Fruit fly (Drosophila melanogaster) whole organism, wandering third instar larva: ENCODE data around the gene CG15484.

Experiments
- Abd-B ChIP-seq: fragments of >200 bp; optimal IDR thresholded peaks from 2 replicates; lab custom pipeline; 2017; ENCODE audit warnings: missing biosample characterization, missing genetic modification characterization
- CG32264 ChIP-seq: fragments of 200-800 bp; sonication (Bioruptor generic); optimal IDR thresholded peaks from 2 replicates; lab custom pipeline; 2016; ENCODE audit warnings: missing biosample characterization, missing genetic modification characterization
- CG9705 ChIP-seq: fragments of 200-800 bp; sonication (Bioruptor generic); optimal IDR thresholded peaks from 2 replicates; lab custom pipeline; 2018; ENCODE audit warnings: missing biosample characterization, mild to moderate bottlenecking, missing genetic modification characterization
- CrebA ChIP-seq: fragments of 200-800 bp; sonication (Bioruptor generic); optimal IDR thresholded peaks from 2 replicates; lab custom pipeline; 2016; ENCODE audit warnings: missing biosample characterization, mild to moderate bottlenecking, missing genetic modification characterization, borderline replicate concordance
- Dfd ChIP-seq: fragments of >200 bp; optimal IDR thresholded peaks from 2 replicates; lab custom pipeline; 2017; ENCODE audit warnings: missing biosample characterization, missing genetic modification characterization
- Dif ChIP-seq: fragments of 200-275, 200-300 bp; sonication (Bioruptor generic); optimal IDR thresholded peaks from 2 replicates; lab custom pipeline; 2018; ENCODE audit warnings: missing biosample characterization, missing genetic modification characterization; ENCODE audit not compliant: partially characterized antibody
- GATAd ChIP-seq: sonication (Bioruptor generic); optimal IDR thresholded peaks from 2 replicates; lab custom pipeline; 2016; ENCODE audit warnings: missing biosample characterization, missing genetic modification characterization
- HLH106 ChIP-seq: fragments of 200-800 bp; optimal IDR thresholded peaks from 3 replicates; lab custom pipeline; 2019; ENCODE audit warnings: missing biosample characterization, mild to moderate bottlenecking, missing genetic modification characterization, moderate library complexity
- Hnf4 ChIP-seq: fragments of 200-800 bp; sonication (Bioruptor generic); optimal IDR thresholded peaks from 2 replicates; lab custom pipeline; 2016; ENCODE audit warnings: missing biosample characterization, mild to moderate bottlenecking, missing genetic modification characterization
- Hr78 ChIP-seq: fragments of >200 bp; optimal IDR thresholded peaks from 2 replicates; lab custom pipeline; 2017; ENCODE audit warnings: missing biosample characterization, missing genetic modification characterization
- Hr83 ChIP-seq: fragments of 200-300 bp; sonication (Bioruptor generic); optimal IDR thresholded peaks from 2 replicates; lab custom pipeline; 2016; ENCODE audit warnings: missing biosample characterization, mild to moderate bottlenecking, missing genetic modification characterization, moderate library complexity; ENCODE audit not compliant: poor library complexity, severe bottlenecking
- Jra ChIP-seq: sonication (Bioruptor generic); optimal IDR thresholded peaks from 2 replicates; lab custom pipeline; 2016; ENCODE audit warnings: missing biosample characterization, missing genetic modification characterization
- Mio ChIP-seq: sonication (Bioruptor generic); optimal IDR thresholded peaks from 2 replicates; lab custom pipeline; 2016; ENCODE audit warnings: missing biosample characterization, missing genetic modification characterization
- Myc ChIP-seq: fragments of >200 bp; optimal IDR thresholded peaks from 2 replicates; lab custom pipeline; 2017
- N ChIP-seq: fragments of >200 bp; optimal IDR thresholded peaks from 2 replicates; lab custom pipeline; 2018; ENCODE audit warnings: missing biosample characterization, missing external identifiers, missing genetic modification characterization
- OdsH ChIP-seq: fragments of 200-800 bp; sonication (Bioruptor generic); optimal IDR thresholded peaks from 2 replicates; lab custom pipeline; 2016; ENCODE audit warnings: missing biosample characterization, mild to moderate bottlenecking, missing genetic modification characterization
- Rel ChIP-seq, 2 experiments: fragments of 200-800 bp; sonication (Bioruptor generic) in 1 of 2; optimal IDR thresholded peaks; 2 replicates in 1 of 2; 3 replicates in 1 of 2; lab custom pipeline; 2016 to 2019; ENCODE audit warnings: mild to moderate bottlenecking in 2 of 2, missing biosample characterization in 2 of 2, missing genetic modification characterization in 2 of 2, moderate library complexity in 1 of 2
- Sp1 ChIP-seq: fragments of 200-800 bp; sonication (Bioruptor generic); optimal IDR thresholded peaks from 3 replicates; lab custom pipeline; 2019; ENCODE audit warnings: missing biosample characterization, mild to moderate bottlenecking, missing genetic modification characterization, moderate library complexity
- Vsx2 ChIP-seq: fragments of 200-300, 225-300 bp; sonication (Bioruptor generic); optimal IDR thresholded peaks from 2 replicates; lab custom pipeline; 2018; ENCODE audit warnings: missing biosample characterization, missing genetic modification characterization; ENCODE audit not compliant: partially characterized antibody
- br ChIP-seq: fragments of 200-800 bp; sonication (Bioruptor generic); optimal IDR thresholded peaks from 2 replicates; lab custom pipeline; 2016; ENCODE audit warnings: missing biosample characterization, missing genetic modification characterization
- brk ChIP-seq: fragments of 200-800 bp; sonication (Bioruptor generic); optimal IDR thresholded peaks from 2 replicates; lab custom pipeline; 2016; ENCODE audit warnings: missing biosample characterization, mild to moderate bottlenecking, missing genetic modification characterization
- dl ChIP-seq, 2 experiments: fragments of 175-275, 200-275 bp in 1 of 2; fragments of 200-275 bp in 1 of 2; sonication (Bioruptor generic); optimal IDR thresholded peaks; lab custom pipeline; 2018; ENCODE audit warnings: mild to moderate bottlenecking in 2 of 2, missing biosample characterization in 2 of 2, missing genetic modification characterization in 2 of 2, moderate library complexity in 2 of 2; ENCODE audit not compliant: partially characterized antibody in 2 of 2, insufficient read depth in 1 of 2
- dmrt93B ChIP-seq: fragments of 200-800 bp; sonication (Bioruptor generic); optimal IDR thresholded peaks from 2 replicates; lab custom pipeline; 2018; ENCODE audit warnings: missing biosample characterization, mild to moderate bottlenecking, missing genetic modification characterization
- dsf ChIP-seq: sonication (Bioruptor generic); optimal IDR thresholded peaks from 2 replicates; lab custom pipeline; 2016; ENCODE audit warnings: missing biosample characterization, missing genetic modification characterization, borderline replicate concordance
- ey ChIP-seq: fragments of 200-800 bp; sonication (Bioruptor generic); optimal IDR thresholded peaks from 2 replicates; lab custom pipeline; 2016; ENCODE audit warnings: missing biosample characterization, missing genetic modification characterization
- foxo ChIP-seq, 2 experiments: fragments of 200-800 bp; sonication (Bioruptor generic); optimal IDR thresholded peaks; 2 replicates in 1 of 2; 3 replicates in 1 of 2; lab custom pipeline; 2016 to 2017; ENCODE audit warnings: missing biosample characterization in 2 of 2, missing genetic modification characterization in 2 of 2
- fru ChIP-seq: fragments of 200-800 bp; sonication (Bioruptor generic); optimal IDR thresholded peaks from 3 replicates; lab custom pipeline; 2016; ENCODE audit warnings: missing biosample characterization, mild to moderate bottlenecking, missing genetic modification characterization
- h ChIP-seq: fragments of 200-800 bp; sonication (Bioruptor generic); optimal IDR thresholded peaks from 3 replicates; lab custom pipeline; 2016; ENCODE audit warnings: missing biosample characterization, mild to moderate bottlenecking, missing genetic modification characterization
- jim ChIP-seq: fragments of 175-275, 200-325 bp; sonication (Bioruptor generic); optimal IDR thresholded peaks from 2 replicates; lab custom pipeline; 2016; ENCODE audit warnings: missing biosample characterization, mild to moderate bottlenecking, missing genetic modification characterization
- lola ChIP-seq: fragments of >200 bp; optimal IDR thresholded peaks from 2 replicates; lab custom pipeline; 2017; ENCODE audit warnings: missing biosample characterization, missing genetic modification characterization
- pan ChIP-seq: fragments of >200 bp; optimal IDR thresholded peaks from 2 replicates; lab custom pipeline; 2017
- psq ChIP-seq: fragments of 200-800 bp; sonication (Bioruptor generic); optimal IDR thresholded peaks from 3 replicates; lab custom pipeline; 2017; ENCODE audit warnings: missing biosample characterization, mild to moderate bottlenecking, missing genetic modification characterization, moderate library complexity
- rgr ChIP-seq: fragments of 200-800 bp; sonication (Bioruptor generic); optimal IDR thresholded peaks from 3 replicates; lab custom pipeline; 2016; ENCODE audit warnings: missing biosample characterization, mild to moderate bottlenecking, missing genetic modification characterization
- sage ChIP-seq: fragments of 200-800 bp; sonication (Bioruptor generic); optimal IDR thresholded peaks from 2 replicates; lab custom pipeline; 2016; ENCODE audit warnings: missing biosample characterization, mild to moderate bottlenecking, missing genetic modification characterization
- sv ChIP-seq: fragments of 200-800 bp; sonication (Bioruptor generic); optimal IDR thresholded peaks from 3 replicates; lab custom pipeline; 2016; ENCODE audit warnings: missing biosample characterization, missing genetic modification characterization
- tai ChIP-seq: sonication (Bioruptor generic); optimal IDR thresholded peaks from 2 replicates; lab custom pipeline; 2016; ENCODE audit warnings: missing biosample characterization, missing genetic modification characterization
- usp ChIP-seq: fragments of >200 bp; optimal IDR thresholded peaks from 2 replicates; lab custom pipeline; 2017; ENCODE audit warnings: missing biosample characterization, missing genetic modification characterization
- woc ChIP-seq: sonication (Bioruptor generic); optimal IDR thresholded peaks from 2 replicates; lab custom pipeline; 2016; ENCODE audit warnings: missing biosample characterization, mild to moderate bottlenecking, missing genetic modification characterization

The CG15484 gene

DNA sequence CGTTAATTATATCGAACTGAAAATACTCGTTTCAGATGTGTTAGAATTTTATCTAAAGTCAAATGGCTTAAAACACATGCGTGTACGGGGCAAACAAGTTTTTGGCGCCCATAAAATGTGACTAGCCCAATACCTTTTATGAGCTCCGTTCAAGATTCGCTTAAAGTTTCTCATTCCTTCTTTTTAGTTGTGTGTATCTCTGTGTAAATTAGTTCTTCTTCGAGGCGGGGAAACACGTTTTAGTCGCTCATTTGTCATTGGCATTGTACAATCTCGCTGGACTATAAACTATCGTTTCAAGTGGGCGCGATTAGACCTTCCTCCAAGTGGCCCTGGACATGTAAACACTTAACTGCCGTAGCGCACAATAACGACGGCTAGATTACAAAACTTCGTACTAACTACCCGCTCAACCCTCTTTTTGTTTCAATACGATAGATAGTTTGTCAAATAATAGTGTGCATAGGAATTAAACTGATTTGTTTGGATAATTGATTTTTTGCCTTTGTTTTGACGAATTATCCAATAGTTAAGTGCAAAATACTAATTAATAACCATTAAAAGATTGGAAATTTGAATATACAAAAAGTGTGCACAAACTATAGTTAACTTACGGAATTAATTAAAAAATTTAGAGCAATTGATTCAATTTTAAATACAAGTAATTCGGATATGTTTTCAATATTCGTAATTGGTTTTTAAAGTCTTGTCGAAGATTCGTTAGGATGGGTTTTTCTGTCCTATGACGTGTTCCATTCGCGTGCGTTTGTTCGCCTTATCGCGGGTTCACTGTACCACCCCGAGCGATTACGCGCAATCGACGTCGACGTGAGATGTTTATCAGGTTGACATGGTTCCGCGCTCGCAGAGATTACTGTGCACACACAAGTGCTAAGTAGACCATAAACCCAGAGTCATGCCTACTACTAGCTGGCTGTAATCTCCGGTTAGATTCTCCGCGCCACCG, 13.2 kb upstream of the CG15484 start:
- peak; percentile 30 for TF ChIP-seq OdsH (GFP tag; lab: Kevin White, UChicago)
- no peak for TF ChIP-seq Dfd (GFP tag; lab: Kevin White, UChicago)
- peak; percentile 29 for TF ChIP-seq brk (GFP tag; lab: Kevin White, UChicago)
- peak; percentile 10 for TF ChIP-seq rgr (GFP tag; lab: Kevin White, UChicago)
- TF ChIP-seq GATAd (GFP tag; lab: Kevin White, UChicago) = no peak
- no peak for TF ChIP-seq br (GFP tag; lab: Kevin White, UChicago)
- TF ChIP-seq N (GFP tag; lab: Kevin White, UChicago) = no peak
- TF ChIP-seq CG9705 = no peak
- peak; percentile 37 for TF ChIP-seq ey (GFP tag; lab: Kevin White, UChicago)
- TF ChIP-seq Abd-B (GFP tag; lab: Kevin White, UChicago) = no peak
- TF ChIP-seq sage (GFP tag; lab: Kevin White, UChicago) = peak; percentile 2
- TF ChIP-seq dsf (GFP tag; lab: Kevin White, UChicago) = no peak
- TF ChIP-seq Vsx2 = no peak
- no peak for TF ChIP-seq pan
- TF ChIP-seq Hr78 (GFP tag; lab: Kevin White, UChicago) = no peak
- no peak for TF ChIP-seq usp (GFP tag; lab: Kevin White, UChicago)
- TF ChIP-seq CG32264 (GFP tag; lab: Kevin White, UChicago) = peak; percentile 11
- TF ChIP-seq Dif (GFP tag; lab: Kevin White, UChicago) = no peak
- TF ChIP-seq CrebA (GFP tag; lab: Kevin White, UChicago) = no peak
- TF ChIP-seq foxo (GFP tag; optimal IDR thresholded peaks at IDR 0.05; lab: Kevin White, UChicago) = peak in 1 of 2 experiments; percentile 43
- no peak for TF ChIP-seq dl (GFP tag; optimal IDR thresholded peaks at IDR 0.05; lab: Kevin White, UChicago; ENCODE audit: insufficient read depth in 1 of 2, partially characterized antibody in 2 of 2)
- TF ChIP-seq Sp1 (GFP tag; lab: Kevin White, UChicago) = no peak
- TF ChIP-seq sv = no peak
- TF ChIP-seq Mio (GFP tag; lab: Kevin White, UChicago) = no peak
- peak; percentile 38 for TF ChIP-seq HLH106 (tag; lab: Kevin White, UChicago)
- peak; percentile 16 for TF ChIP-seq woc (GFP tag; lab: Kevin White, UChicago)
- no peak for TF ChIP-seq psq
- no peak for TF ChIP-seq Myc (lab: Kevin White, UChicago)
- TF ChIP-seq fru (GFP tag; lab: Kevin White, UChicago) = peak; percentile 26
- TF ChIP-seq Jra (GFP tag; lab: Kevin White, UChicago) = no peak
- TF ChIP-seq h (GFP tag; lab: Kevin White, UChicago) = peak; percentile 66
- TF ChIP-seq Hnf4 (GFP tag; lab: Kevin White, UChicago) = no peak
- TF ChIP-seq Hr83 (GFP tag; lab: Kevin White, UChicago) = no peak
- no peak for TF ChIP-seq Rel (GFP tag; optimal IDR thresholded peaks at IDR 0.05; lab: Kevin White, UChicago)
- peak; percentile 22 for TF ChIP-seq Rel (tag; optimal IDR thresholded peaks at IDR 0.05; lab: Kevin White, UChicago)
- no peak for TF ChIP-seq dmrt93B (GFP tag; lab: Kevin White, UChicago)
- TF ChIP-seq jim (GFP tag; lab: Kevin White, UChicago) = no peak
- TF ChIP-seq lola (GFP tag; lab: Kevin White, UChicago) = no peak
- peak; percentile 10 for TF ChIP-seq tai (GFP tag; lab: Kevin White, UChicago)
